Fruit fly (Drosophila melanogaster): ENCODE results near the gene NijA.

The NijA gene

DNA sequence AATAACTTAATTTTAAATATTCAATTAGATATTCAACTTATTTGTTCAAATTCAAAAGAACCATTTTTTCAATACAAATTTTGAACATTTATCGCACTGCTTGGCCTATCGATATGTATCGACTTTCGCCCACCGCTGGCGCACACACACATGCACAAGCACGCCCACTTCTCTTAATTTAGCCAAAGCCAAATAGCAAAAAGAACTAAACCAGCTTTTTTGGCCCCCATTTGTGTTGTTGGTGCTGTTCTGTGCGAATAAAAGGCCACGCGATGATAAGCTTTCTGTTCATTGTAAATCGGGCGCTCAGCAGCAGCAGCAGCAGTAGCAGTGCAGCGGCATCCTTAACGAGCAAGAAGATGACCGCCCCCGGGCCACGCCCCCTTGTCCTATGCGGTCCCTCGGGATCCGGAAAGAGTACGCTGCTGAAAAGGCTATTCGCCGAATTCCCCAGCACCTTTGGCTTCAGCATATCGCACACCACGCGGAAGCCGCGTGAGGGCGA lies 5.7 kb downstream of the NijA start, which contains the start of gene CG11811 (continued):
- peak; percentile 59 for TF ChIP-seq CG7987 (GFP tag; optimal IDR thresholded peaks at IDR 0.05)
- peak; percentile 77 for TF ChIP-seq YL-1 (GFP tag; optimal IDR thresholded peaks at IDR 0.05)
- peak; percentile 18 for TF ChIP-seq grau (tag; optimal IDR thresholded peaks at IDR 0.05)
- no peak for TF ChIP-seq ems (GFP tag; optimal IDR thresholded peaks at IDR 0.05)
- TF ChIP-seq wdn (GFP tag; IDR thresholded peaks at IDR 0.05) = no peak
- 0 out of 2 replicates have a peak, but pooled peaks have one; percentile 20 for TF ChIP-seq vvl (GFP tag; IDR thresholded peaks at IDR 0.05)
- peak; percentile 46 for TF ChIP-seq B-H2 (GFP tag; optimal IDR thresholded peaks at IDR 0.05)
- TF ChIP-seq Opbp (GFP tag; IDR thresholded peaks at IDR 0.05; ENCODE audit: partially characterized antibody) = peak; percentile 91
- TF ChIP-seq CG7786 (GFP tag; optimal IDR thresholded peaks at IDR 0.05) = no peak
- peak; percentile 22 for TF ChIP-seq CG10543 (GFP tag; optimal IDR thresholded peaks at IDR 0.05)
- TF ChIP-seq Med (GFP tag) = peak; percentile 89
- TF ChIP-seq CG12391 (tag; optimal IDR thresholded peaks at IDR 0.05) = peak; percentile 10
- no peak for TF ChIP-seq CG12219 (GFP tag; optimal IDR thresholded peaks at IDR 0.05)
- TF ChIP-seq Dll (GFP tag; IDR thresholded peaks at IDR 0.05; ENCODE audit: partially characterized antibody) = peak; percentile 81
- no peak for TF ChIP-seq lola (GFP tag; optimal IDR thresholded peaks at IDR 0.05)
- peak; percentile 15 for TF ChIP-seq her (GFP tag; optimal IDR thresholded peaks at IDR 0.05)
- peak; percentile 74 for TF ChIP-seq row (GFP tag; IDR thresholded peaks at IDR 0.05)
- TF ChIP-seq CG2712 (tag; optimal IDR thresholded peaks at IDR 0.05) = peak; percentile 7
- TF ChIP-seq disco-r (GFP tag; optimal IDR thresholded peaks at IDR 0.05) = no peak
- no peak for TF ChIP-seq esg (GFP tag; conservative IDR thresholded peaks at IDR 0.05)
- TF ChIP-seq CG14710 (tag; optimal IDR thresholded peaks at IDR 0.05) = peak; percentile 75
- 0 out of 2 replicates have a peak, but pooled peaks have one; percentile 36 for TF ChIP-seq CG32532 (GFP tag; IDR thresholded peaks at IDR 0.05)
- TF ChIP-seq sqz (GFP tag; optimal IDR thresholded peaks at IDR 0.05) = peak; percentile 2
- TF ChIP-seq Nf-YC (tag; optimal IDR thresholded peaks at IDR 0.05) = peak; percentile 29
- TF ChIP-seq Adf1 (GFP tag; IDR thresholded peaks at IDR 0.05) = peak; percentile 50; the same call in 1 of the 2 replicates
- TF ChIP-seq hb (GFP tag; IDR thresholded peaks at IDR 0.05; ENCODE audit: partially characterized antibody) = peak; percentile 49; the same call in 1 of the 3 replicates
- peak; percentile 9 for TF ChIP-seq nmo (GFP tag; optimal IDR thresholded peaks at IDR 0.05)
- no peak for TF ChIP-seq bab2 (GFP tag; optimal IDR thresholded peaks at IDR 0.05)
- TF ChIP-seq CG2116 (GFP tag; optimal IDR thresholded peaks at IDR 0.05) = peak; percentile 65
- TF ChIP-seq Lhr (GFP tag; optimal IDR thresholded peaks at IDR 0.05) = peak; percentile 29
- peak; percentile 4 for TF ChIP-seq Myb (GFP tag; optimal IDR thresholded peaks at IDR 0.05)
- peak in 1 of 2 experiments; percentile 16 for TF ChIP-seq Hr51 (GFP tag; optimal IDR thresholded peaks at IDR 0.05)
- no peak for TF ChIP-seq Neu2 (GFP tag; optimal IDR thresholded peaks at IDR 0.05; ENCODE audit: borderline replicate concordance)
- no peak for TF ChIP-seq CG10366 (GFP tag; IDR thresholded peaks at IDR 0.05)
- no peak for TF ChIP-seq org-1 (GFP tag; optimal IDR thresholded peaks at IDR 0.05)
- peak; percentile 9 for TF ChIP-seq CG8924 (tag; optimal IDR thresholded peaks at IDR 0.05)
- TF ChIP-seq Sry-δ (GFP tag; optimal IDR thresholded peaks at IDR 0.05) = peak; percentile 90
- peak; percentile 93 for TF ChIP-seq CG31224 (GFP tag; IDR thresholded peaks at IDR 0.05)
- TF ChIP-seq Hr39 (optimal IDR thresholded peaks at IDR 0.05) = no peak
- TF ChIP-seq Bgb (GFP tag; IDR thresholded peaks at IDR 0.05; ENCODE audit: partially characterized antibody) = peak; percentile 83
- TF ChIP-seq CG13287 (GFP tag; IDR thresholded peaks at IDR 0.05; ENCODE audit: partially characterized antibody) = peak; percentile 89
- peak; percentile 76 for TF ChIP-seq tna (GFP tag; IDR thresholded peaks at IDR 0.05; ENCODE audit: partially characterized antibody)
- no peak for TF ChIP-seq prd (optimal IDR thresholded peaks at IDR 0.05)
- no peak for TF ChIP-seq prd (GFP tag; IDR thresholded peaks at IDR 0.05)
- peak; percentile 17 for TF ChIP-seq CoRest (tag; optimal IDR thresholded peaks at IDR 0.05)
- TF ChIP-seq CG1529 (GFP tag; optimal IDR thresholded peaks at IDR 0.05) = no peak
- TF ChIP-seq MESR4 (GFP tag; optimal IDR thresholded peaks at IDR 0.05) = peak; percentile 88
- TF ChIP-seq HmgZ (tag; optimal IDR thresholded peaks at IDR 0.05) = peak; percentile 70
- TF ChIP-seq sd (tag; optimal IDR thresholded peaks at IDR 0.05) = peak; percentile 42
- TF ChIP-seq maf-S (GFP tag; optimal IDR thresholded peaks at IDR 0.05) = no peak
